Worm (Caenorhabditis elegans) whole organism, late embryonic: Measurements from ENCODE around the gene R02F2.8.

ENCODE experiments used
- C08G9.2 ChIP-seq: sonication (generic microtip); optimal IDR thresholded peaks from 2 replicates; lab custom pipeline; 2016; ENCODE audit warnings: mild to moderate bottlenecking, missing genetic modification characterization, moderate library complexity, missing compliant biosample characterization
- C38D4.7 ChIP-seq: fragments of 200-800 bp; sonication (Bioruptor generic); optimal IDR thresholded peaks from 2 replicates; lab custom pipeline; 2018; ENCODE audit warnings: mild to moderate bottlenecking, missing genetic modification characterization, moderate library complexity, missing compliant biosample characterization
- F13H6.1 ChIP-seq: sonication (generic microtip); optimal IDR thresholded peaks from 2 replicates; lab custom pipeline; 2016; ENCODE audit warnings: missing genetic modification characterization, missing compliant biosample characterization
- K02D7.2 ChIP-seq: sonication (generic microtip); optimal IDR thresholded peaks from 2 replicates; lab custom pipeline; 2017; ENCODE audit warnings: mild to moderate bottlenecking, missing genetic modification characterization, missing compliant biosample characterization
- ama-1 ChIP-seq: fragments of 150-350 bp; optimal IDR thresholded peaks from 2 replicates; lab custom pipeline; 2014
- ceh-14 ChIP-seq: sonication (generic microtip); optimal IDR thresholded peaks from 2 replicates; lab custom pipeline; 2016; ENCODE audit warnings: missing genotype, missing genetic modification characterization, missing compliant biosample characterization
- ceh-22 ChIP-seq: sonication (generic microtip); optimal IDR thresholded peaks from 2 replicates; lab custom pipeline; 2017; ENCODE audit warnings: missing biosample characterization, missing genetic modification characterization
- ceh-30 ChIP-seq: fragments of 150-350 bp; optimal IDR thresholded peaks from 2 replicates; lab custom pipeline; 2014; ENCODE audit warnings: missing biosample characterization, missing genetic modification characterization
- ceh-34 ChIP-seq: sonication (generic microtip); optimal IDR thresholded peaks from 2 replicates; lab custom pipeline; 2016; ENCODE audit warnings: mild to moderate bottlenecking, missing genetic modification characterization, missing compliant biosample characterization
- ceh-9 ChIP-seq: sonication (generic microtip); optimal IDR thresholded peaks from 2 replicates; lab custom pipeline; 2016; ENCODE audit warnings: mild to moderate bottlenecking, missing genetic modification characterization, inconsistent platforms, missing compliant biosample characterization
- dmd-4 ChIP-seq: sonication (generic microtip); optimal IDR thresholded peaks from 2 replicates; lab custom pipeline; 2016; ENCODE audit warnings: borderline replicate concordance, missing genetic modification characterization, missing compliant biosample characterization
- ets-4 ChIP-seq: sonication (generic microtip); optimal IDR thresholded peaks from 2 replicates; lab custom pipeline; 2016; ENCODE audit warnings: missing genetic modification characterization, missing compliant biosample characterization
- fkh-6 ChIP-seq: sonication (generic microtip); optimal IDR thresholded peaks from 2 replicates; lab custom pipeline; 2016; ENCODE audit warnings: missing genetic modification characterization, missing compliant biosample characterization
- gmeb-2 ChIP-seq: sonication (generic microtip); optimal IDR thresholded peaks from 2 replicates; lab custom pipeline; 2016; ENCODE audit warnings: missing genetic modification characterization, inconsistent platforms, missing compliant biosample characterization
- hlh-15 ChIP-seq: sonication (generic microtip); optimal IDR thresholded peaks from 2 replicates; lab custom pipeline; 2016; ENCODE audit warnings: missing genetic modification characterization, missing compliant biosample characterization
- hlh-6 ChIP-seq: sonication (generic microtip); optimal IDR thresholded peaks from 2 replicates; lab custom pipeline; 2016; ENCODE audit warnings: missing genotype, missing genetic modification characterization, missing compliant biosample characterization
- lin-11 ChIP-seq: fragments of 200-800 bp; sonication (Bioruptor generic); optimal IDR thresholded peaks from 2 replicates; lab custom pipeline; 2018; ENCODE audit warnings: mild to moderate bottlenecking, missing genetic modification characterization, missing compliant biosample characterization
- madf-2 ChIP-seq: sonication (generic microtip); optimal IDR thresholded peaks from 2 replicates; lab custom pipeline; 2017; ENCODE audit warnings: missing genetic modification characterization, missing compliant biosample characterization
- mec-3 ChIP-seq: sonication (generic microtip); optimal IDR thresholded peaks from 2 replicates; lab custom pipeline; 2016; ENCODE audit warnings: borderline replicate concordance, missing genetic modification characterization, missing compliant biosample characterization
- nhr-11 ChIP-seq: fragments of 150-350 bp; optimal IDR thresholded peaks from 2 replicates; lab custom pipeline; 2014; ENCODE audit warnings: missing biosample characterization, missing genetic modification characterization
- nhr-232 ChIP-seq: sonication (generic microtip); optimal IDR thresholded peaks from 2 replicates; lab custom pipeline; 2016; ENCODE audit warnings: missing genetic modification characterization, missing compliant biosample characterization
- npax-4 ChIP-seq: sonication (generic microtip); optimal IDR thresholded peaks from 2 replicates; lab custom pipeline; 2016; ENCODE audit warnings: missing genetic modification characterization, missing compliant biosample characterization
- pat-9 ChIP-seq: fragments of 200-800 bp; sonication (Bioruptor generic); optimal IDR thresholded peaks from 2 replicates; lab custom pipeline; 2018; ENCODE audit warnings: mild to moderate bottlenecking, missing genetic modification characterization, moderate library complexity, missing compliant biosample characterization
- pha-2 ChIP-seq: sonication (generic microtip); optimal IDR thresholded peaks from 2 replicates; lab custom pipeline; 2017; ENCODE audit warnings: mild to moderate bottlenecking, missing genetic modification characterization, missing compliant biosample characterization
- pros-1 ChIP-seq: fragments of 150-350 bp; optimal IDR thresholded peaks from 2 replicates; lab custom pipeline; 2014; ENCODE audit warnings: missing biosample characterization, missing genetic modification reagents, missing genetic modification characterization
- sox-4 ChIP-seq: sonication (generic microtip); optimal IDR thresholded peaks from 2 replicates; lab custom pipeline; 2017; ENCODE audit warnings: mild to moderate bottlenecking, missing genetic modification characterization, inconsistent platforms, missing compliant biosample characterization
- ttx-3 ChIP-seq: sonication (generic microtip); optimal IDR thresholded peaks from 2 replicates; lab custom pipeline; 2016; ENCODE audit warnings: missing genetic modification reagents, missing genetic modification characterization, missing compliant biosample characterization
- unc-42 ChIP-seq: sonication (generic microtip); optimal IDR thresholded peaks from 2 replicates; lab custom pipeline; 2016; ENCODE audit warnings: missing genotype, missing genetic modification characterization, missing compliant biosample characterization
- unc-55 ChIP-seq: sonication (generic microtip); optimal IDR thresholded peaks from 2 replicates; lab custom pipeline; 2017; ENCODE audit warnings: missing biosample characterization, missing genetic modification reagents, missing genetic modification characterization
- zip-5 ChIP-seq: sonication (generic microtip); optimal IDR thresholded peaks from 2 replicates; lab custom pipeline; 2016; ENCODE audit warnings: missing genetic modification characterization, missing compliant biosample characterization

Gene R02F2.8

ce11 chrIII:5508669-5509068, 13.6 kb upstream of the R02F2.8 start, which contains the start of gene D1044.7:
Gene D1044.7, minus strand, starts transcription at chrIII:5508769.
- TF ChIP-seq hlh-15 (tag; lab: Kevin White, UChicago) (no peak), madf-2 (tag; lab: Kevin White, UChicago) (no peak)

- TF ChIP-seq dmd-4 = no peak
- no peak for TF ChIP-seq sox-4 (tag; lab: Kevin White, UChicago)
- no peak for TF ChIP-seq ceh-30 (tag; lab: Kevin White, UChicago)
- TF ChIP-seq lin-11 = no peak
- no peak for TF ChIP-seq gmeb-2 (tag; lab: Kevin White, UChicago)
- TF ChIP-seq nhr-11 (tag; lab: Kevin White, UChicago) = no peak
- TF ChIP-seq pros-1 (tag; lab: Kevin White, UChicago) = no peak
- no peak for TF ChIP-seq F13H6.1 (tag; lab: Kevin White, UChicago)
- no peak for TF ChIP-seq ttx-3 (tag; lab: Kevin White, UChicago)
- TF ChIP-seq hlh-15 (tag; lab: Kevin White, UChicago) = no peak
- TF ChIP-seq, all 69 proteins: peak for 0
Observed at ce11 chrIII:5506936-5507335, 11.9 kb upstream of the R02F2.8 start.

ce11 chrIII:5506023-5506597, 11.0 kb upstream of the R02F2.8 start:
- TF ChIP-seq ama-1 = peak; percentile 53
- TF ChIP-seq fkh-6 (tag; lab: Kevin White, UChicago) = no peak
- TF ChIP-seq, all 69 proteins: peak for 1

- no peak for TF ChIP-seq ceh-22 (tag; lab: Kevin White, UChicago)
- TF ChIP-seq hlh-15 (tag; lab: Kevin White, UChicago) = no peak
Observed at ce11 chrIII:5505474-5506022, 10.5 kb upstream of the R02F2.8 start.

ce11 chrIII:5504725-5505473, 9.8 kb upstream of the R02F2.8 start:
- TF ChIP-seq pat-9 (tag; lab: Kevin White, UChicago) (no peak), npax-4 (no peak), ama-1 (no peak), nhr-232 (no peak), C38D4.7 (GFP tag; lab: Kevin White, UChicago) (no peak), ceh-14 (tag; lab: Kevin White, UChicago) (no peak), ceh-22 (tag; lab: Kevin White, UChicago) (no peak), hlh-6 (tag; lab: Kevin White, UChicago) (no peak), unc-55 (GFP tag; lab: Kevin White, UChicago) (no peak), pha-2 (tag; lab: Kevin White, UChicago) (no peak), ceh-34 (tag; lab: Kevin White, UChicago) (no peak), dmd-4 (no peak)

ce11 chrIII:5504164-5504563, 9.1 kb upstream of the R02F2.8 start:
- TF ChIP-seq mec-3 (no peak), K02D7.2 (tag; lab: Kevin White, UChicago) (no peak), unc-42 (tag; lab: Kevin White, UChicago) (peak; percentile 75), ets-4 (peak; percentile 37), unc-55 (GFP tag; lab: Kevin White, UChicago) (peak; percentile 27), zip-5 (tag; lab: Kevin White, UChicago) (no peak), ceh-9 (tag; lab: Kevin White, UChicago) (no peak), C08G9.2 (tag; lab: Kevin White, UChicago) (no peak)
- TF ChIP-seq, all 69 proteins: peak for 3
